Fruit fly (Drosophila melanogaster) whole organism, embryonic: ENCODE measurements around the gene RtcB.

Experiments
- Asciz ChIP-seq: fragments of 200-800 bp; sonication (Bioruptor generic); optimal IDR thresholded peaks from 2 replicates; lab custom pipeline; 2017; ENCODE audit warnings: missing biosample characterization, mild to moderate bottlenecking, missing genetic modification characterization, missing genetic modification reagents
- CG10321 ChIP-seq: fragments of 200-800 bp; sonication (Bioruptor generic); IDR thresholded peaks from 2 replicates; pipeline ENCODE4 v1.3.6; 2022; ENCODE audit warnings: missing biosample characterization, missing genetic modification characterization
- CG10654 ChIP-seq: fragments of 200-800 bp; sonication (Bioruptor generic); optimal IDR thresholded peaks from 2 replicates; lab custom pipeline; 2016; ENCODE audit warnings: missing biosample characterization, missing genetic modification characterization
- CG11560 ChIP-seq: fragments of 200-800 bp; sonication (Bioruptor generic); IDR thresholded peaks from 3 replicates; pipeline ENCODE4 v1.3.6; 2022; ENCODE audit warnings: missing biosample characterization, missing genetic modification characterization
- CG14965 ChIP-seq: fragments of 200-800 bp; sonication (Bioruptor generic); optimal IDR thresholded peaks from 2 replicates; lab custom pipeline; 2016; ENCODE audit warnings: missing biosample characterization, missing genetic modification characterization, borderline replicate concordance
- CG15269 ChIP-seq: fragments of 200-800 bp; sonication (Bioruptor generic); optimal IDR thresholded peaks from 2 replicates; lab custom pipeline; 2018; ENCODE audit warnings: missing biosample characterization, mild to moderate bottlenecking, missing genetic modification characterization, moderate library complexity
- CG17568 ChIP-seq: fragments of 200-800 bp; sonication (Bioruptor generic); optimal IDR thresholded peaks from 2 replicates; lab custom pipeline; 2018; ENCODE audit warnings: missing biosample characterization, mild to moderate bottlenecking, missing genetic modification characterization, moderate library complexity
- CG2678 ChIP-seq: fragments of 200-800 bp; sonication (Bioruptor generic); optimal IDR thresholded peaks from 3 replicates; lab custom pipeline; 2019; ENCODE audit warnings: missing biosample characterization, mild to moderate bottlenecking, missing genetic modification characterization, moderate library complexity
- CG32532 ChIP-seq: fragments of 200-800 bp; sonication (Bioruptor generic); IDR thresholded peaks from 2 replicates; pipeline ENCODE4 v1.3.6; 2022; ENCODE audit warnings: missing biosample characterization, missing genetic modification characterization
- CG3281 ChIP-seq: fragments of 200-800 bp; sonication (Bioruptor generic); optimal IDR thresholded peaks from 3 replicates; lab custom pipeline; 2017; ENCODE audit warnings: missing biosample characterization, mild to moderate bottlenecking, missing genetic modification characterization
- CG3995 ChIP-seq: fragments of 200-800 bp; sonication (Bioruptor generic); optimal IDR thresholded peaks from 3 replicates; lab custom pipeline; 2016; ENCODE audit warnings: missing biosample characterization, missing genetic modification characterization
- CG4328 ChIP-seq: fragments of 200-800 bp; sonication (Bioruptor generic); optimal IDR thresholded peaks from 3 replicates; lab custom pipeline; 2017; ENCODE audit warnings: missing biosample characterization, missing genetic modification reagents, missing genetic modification characterization
- CG6689 ChIP-seq: fragments of 200-800 bp; sonication (Bioruptor generic); IDR thresholded peaks from 2 replicates; pipeline ENCODE4 v1.3.6; 2022; ENCODE audit warnings: missing biosample characterization, missing genetic modification characterization
- CG8089 ChIP-seq: fragments of 200-800 bp; sonication (Bioruptor generic); optimal IDR thresholded peaks from 3 replicates; lab custom pipeline; 2016; ENCODE audit warnings: missing biosample characterization, missing genetic modification characterization
- CG8290 ChIP-seq, 3 experiments: fragments of 200-800 bp; sonication (Bioruptor generic); optimal IDR thresholded peaks; 2 replicates each; lab custom pipeline; 2016 to 2019; ENCODE audit warnings: missing biosample characterization in 3 of 3, missing genetic modification characterization in 3 of 3, mild to moderate bottlenecking in 2 of 3, moderate library complexity in 1 of 3
- CoRest ChIP-seq: fragments of 200-800 bp; sonication (Bioruptor generic); optimal IDR thresholded peaks from 3 replicates; lab custom pipeline; 2018; ENCODE audit warnings: missing biosample characterization, mild to moderate bottlenecking, missing genetic modification characterization, moderate library complexity
- Dbx ChIP-seq: fragments of 200-800 bp; sonication (Bioruptor generic); IDR thresholded peaks from 3 replicates; pipeline ENCODE4 v1.3.6; 2022; ENCODE audit warnings: missing biosample characterization, missing genetic modification characterization
- Deaf1 ChIP-seq: fragments of 200-800 bp; optimal IDR thresholded peaks from 3 replicates; lab custom pipeline; 2019; ENCODE audit warnings: missing biosample characterization, mild to moderate bottlenecking, missing genetic modification characterization, moderate library complexity
- Dip3 ChIP-seq: fragments of 200-800 bp; sonication (Bioruptor generic); optimal IDR thresholded peaks from 3 replicates; lab custom pipeline; 2016; ENCODE audit warnings: missing biosample characterization, missing genetic modification characterization
- Dref ChIP-seq: fragments of 200-800 bp; sonication (Bioruptor generic); IDR thresholded peaks from 2 replicates; pipeline ENCODE4 v1.3.6; 2022; ENCODE audit warnings: missing biosample characterization, missing genetic modification characterization
- Eip74EF ChIP-seq, 2 experiments: fragments of 200-800 bp in 1 of 2; fragments of >200 bp in 1 of 2; sonication (Bioruptor generic) in 1 of 2; optimal IDR thresholded peaks; 2 replicates each; lab custom pipeline; 2017 to 2019; ENCODE audit warnings: missing biosample characterization in 2 of 2, missing genetic modification characterization in 2 of 2, mild to moderate bottlenecking in 1 of 2, moderate library complexity in 1 of 2
- Ets97D ChIP-seq: fragments of 200-800 bp; sonication (Bioruptor generic); optimal IDR thresholded peaks from 3 replicates; lab custom pipeline; 2016; ENCODE audit warnings: missing biosample characterization, missing genetic modification characterization
- Fer3 ChIP-seq: fragments of 200-800 bp; sonication (Bioruptor generic); optimal IDR thresholded peaks from 2 replicates; lab custom pipeline; 2018; ENCODE audit warnings: missing biosample characterization, mild to moderate bottlenecking, missing genetic modification characterization, moderate library complexity
- GATAe ChIP-seq: fragments of 200-800 bp; sonication (Bioruptor generic); conservative IDR thresholded peaks from 2 replicates; pipeline ENCODE4 v1.3.6; 2022; ENCODE audit warnings: missing biosample characterization, missing genetic modification characterization
- Gug ChIP-seq: fragments of 200-800 bp; sonication (Bioruptor generic); IDR thresholded peaks from 4 replicates; pipeline ENCODE4 v1.3.6; 2022; ENCODE audit warnings: missing biosample characterization, missing genetic modification characterization
- HLH54F ChIP-seq: fragments of 200-800 bp; sonication (Bioruptor generic); optimal IDR thresholded peaks from 3 replicates; lab custom pipeline; 2016; ENCODE audit warnings: missing biosample characterization, missing genetic modification characterization
- Hr51 ChIP-seq, 2 experiments: fragments of 200-800 bp; sonication (Bioruptor generic); optimal IDR thresholded peaks; 2 replicates in 1 of 2; 3 replicates in 1 of 2; lab custom pipeline; 2016 to 2018; ENCODE audit warnings: missing biosample characterization in 2 of 2, missing genetic modification characterization in 2 of 2, mild to moderate bottlenecking in 1 of 2, moderate library complexity in 1 of 2
- Hr78 ChIP-seq, 2 experiments: fragments of 200-800 bp in 1 of 2; fragments of >200 bp in 1 of 2; sonication (Bioruptor generic) in 1 of 2; optimal IDR thresholded peaks; 2 replicates each; lab custom pipeline; 2017 to 2019; ENCODE audit warnings: missing biosample characterization in 2 of 2, missing genetic modification characterization in 2 of 2, mild to moderate bottlenecking in 1 of 2, moderate library complexity in 1 of 2
- MBD-R2 ChIP-seq: fragments of 200-800 bp; sonication (Bioruptor generic); IDR thresholded peaks from 2 replicates; pipeline ENCODE4 v1.3.6; 2022; ENCODE audit warnings: missing biosample characterization, missing genetic modification characterization
- Med ChIP-seq: fragments of 200-800 bp; sonication (Bioruptor generic); peaks from one replicate; lab custom pipeline; 2016; ENCODE audit warnings: missing biosample characterization, missing genetic modification characterization, mild to moderate bottlenecking, inconsistent platforms, moderate library complexity
- Mes4 ChIP-seq: fragments of 200-800 bp; sonication (Bioruptor generic); optimal IDR thresholded peaks from 2 replicates; lab custom pipeline; 2016; ENCODE audit warnings: missing biosample characterization, missing genetic modification characterization
- Nf-YA ChIP-seq: fragments of 200-800 bp; sonication (Bioruptor generic); IDR thresholded peaks from 2 replicates; pipeline ENCODE4 v1.3.6; 2022; ENCODE audit warnings: missing biosample characterization, missing genetic modification characterization
- Pdp1 ChIP-seq, 2 experiments: fragments of 200-800 bp; sonication (Bioruptor generic); optimal IDR thresholded peaks; 3 replicates each; lab custom pipeline; 2016; ENCODE audit warnings: missing biosample characterization in 2 of 2, missing genetic modification characterization in 2 of 2, mild to moderate bottlenecking in 1 of 2, moderate library complexity in 1 of 2
- Rx ChIP-seq: fragments of 200-800 bp; sonication (Bioruptor generic); IDR thresholded peaks from 2 replicates; pipeline ENCODE4 v1.3.6; 2022; ENCODE audit warnings: missing biosample characterization, missing genetic modification characterization
- Usf ChIP-seq: fragments of 200-800 bp; sonication (Bioruptor generic); optimal IDR thresholded peaks from 2 replicates; lab custom pipeline; 2017; ENCODE audit warnings: missing genotype, missing biosample characterization, missing genetic modification characterization
- Xbp1 ChIP-seq: fragments of 200-800 bp; sonication (Bioruptor generic); optimal IDR thresholded peaks from 3 replicates; lab custom pipeline; 2016; ENCODE audit warnings: missing biosample characterization, mild to moderate bottlenecking, missing genetic modification characterization
- ase ChIP-seq: fragments of 200-800 bp; sonication (Bioruptor generic); IDR thresholded peaks from 3 replicates; pipeline ENCODE4 v1.3.6; 2022; ENCODE audit warnings: missing biosample characterization, missing genetic modification characterization
- chinmo ChIP-seq: fragments of 200-800 bp; sonication (Bioruptor generic); IDR thresholded peaks from 4 replicates; pipeline ENCODE4 v1.3.6; 2022; ENCODE audit warnings: missing biosample characterization, missing genetic modification characterization; ENCODE audit not compliant: partially characterized antibody
- crol ChIP-seq: fragments of 200-800 bp; sonication (Bioruptor generic); IDR thresholded peaks from 2 replicates; pipeline ENCODE4 v1.3.6; 2022; ENCODE audit warnings: missing biosample characterization, missing genetic modification characterization
- dmrt11E ChIP-seq: fragments of 200-800 bp; sonication (Bioruptor generic); optimal IDR thresholded peaks from 3 replicates; lab custom pipeline; 2018; ENCODE audit warnings: missing biosample characterization, mild to moderate bottlenecking, missing genetic modification characterization, moderate library complexity
- exex ChIP-seq: fragments of 200-800 bp; sonication (Bioruptor generic); optimal IDR thresholded peaks from 4 replicates; lab custom pipeline; 2018; ENCODE audit warnings: missing biosample characterization, mild to moderate bottlenecking, missing genetic modification characterization, moderate library complexity
- gsb ChIP-seq: fragments of 200-800 bp; sonication (Bioruptor generic); IDR thresholded peaks from 2 replicates; pipeline ENCODE4 v1.3.6; 2022; ENCODE audit warnings: missing biosample characterization, missing genetic modification characterization
- kah ChIP-seq: fragments of 200-800 bp; sonication (Bioruptor generic); optimal IDR thresholded peaks from 2 replicates; lab custom pipeline; 2018; ENCODE audit warnings: missing biosample characterization, mild to moderate bottlenecking, missing genetic modification characterization
- lab ChIP-seq: fragments of 200-800 bp; sonication (Bioruptor generic); optimal IDR thresholded peaks from 3 replicates; lab custom pipeline; 2017; ENCODE audit warnings: missing biosample characterization, missing genetic modification characterization, mild to moderate bottlenecking, moderate library complexity, missing genetic modification reagents
- lbe ChIP-seq: fragments of 200-800 bp; sonication (Bioruptor generic); optimal IDR thresholded peaks from 2 replicates; lab custom pipeline; 2016; ENCODE audit warnings: missing biosample characterization, mild to moderate bottlenecking, missing genetic modification characterization
- maf-S ChIP-seq: fragments of 200-800 bp; sonication (Bioruptor generic); optimal IDR thresholded peaks from 2 replicates; lab custom pipeline; 2016; ENCODE audit warnings: missing biosample characterization, missing genetic modification characterization
- pb ChIP-seq: fragments of 200-800 bp; sonication (Bioruptor generic); optimal IDR thresholded peaks from 3 replicates; lab custom pipeline; 2016; ENCODE audit warnings: missing biosample characterization, missing genetic modification characterization
- pita ChIP-seq: fragments of 200-800 bp; sonication (Bioruptor generic); optimal IDR thresholded peaks from 2 replicates; lab custom pipeline; 2017; ENCODE audit warnings: missing biosample characterization, mild to moderate bottlenecking, missing genetic modification characterization
- z ChIP-seq: fragments of 200-800 bp; sonication (Bioruptor generic); IDR thresholded peaks from 3 replicates; pipeline ENCODE4 v1.3.6; 2022; ENCODE audit warnings: missing biosample characterization, missing genetic modification characterization
- zfh2 ChIP-seq: fragments of 200-800 bp; sonication (Bioruptor generic); optimal IDR thresholded peaks from 2 replicates; lab custom pipeline; 2016; ENCODE audit warnings: missing biosample characterization, missing genetic modification characterization

Gene RtcB

DNA sequence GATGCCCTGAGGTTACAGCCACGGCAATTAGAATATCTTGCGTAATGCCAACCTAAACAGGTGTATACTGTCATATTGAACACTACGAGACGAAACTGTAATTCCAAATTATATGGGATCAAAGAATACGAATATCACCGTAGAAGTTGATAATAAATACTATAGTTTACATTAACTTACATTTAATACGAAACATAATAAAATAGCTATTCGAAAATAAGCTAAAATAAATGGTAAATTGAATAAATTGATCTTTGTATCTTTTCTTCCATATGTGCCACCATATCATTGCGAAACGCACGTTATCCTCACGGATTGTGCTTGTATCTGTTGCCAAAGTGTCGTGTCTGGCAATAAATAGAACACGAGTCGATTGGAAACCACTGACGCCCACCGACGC lies 14.6 kb upstream of the RtcB start (continued):
- TF ChIP-seq ase (GFP tag; lab: Robert Waterston, UW) (no peak), CG32532 (GFP tag; lab: Robert Waterston, UW) (peak; percentile 53; the same call in 1 of the 2 replicates), dmrt11E (tag; lab: Kevin White, UChicago) (no peak), Fer3 (tag; lab: Kevin White, UChicago) (peak; percentile 24), CG14965 (GFP tag; lab: Kevin White, UChicago) (no peak), Med (GFP tag; lab: Kevin White, UChicago) (peak; percentile 45), exex (tag; lab: Kevin White, UChicago) (no peak), CG8290 (GFP tag; optimal IDR thresholded peaks at IDR 0.05; lab: Kevin White, UChicago) (no peak), CG8290 (tag; optimal IDR thresholded peaks at IDR 0.05; lab: Kevin White, UChicago) (peak in 1 of 2 experiments; percentile 17), lbe (GFP tag; lab: Kevin White, UChicago) (no peak), Ets97D (GFP tag; lab: Kevin White, UChicago) (no peak), z (GFP tag; lab: Robert Waterston, UW) (no peak), Eip74EF (GFP tag; optimal IDR thresholded peaks at IDR 0.05; lab: Kevin White, UChicago) (no peak), zfh2 (GFP tag; lab: Kevin White, UChicago) (peak; percentile 16), CoRest (tag; lab: Kevin White, UChicago) (peak; percentile 49), Pdp1 (GFP tag; optimal IDR thresholded peaks at IDR 0.05; lab: Kevin White, UChicago) (peak in 1 of 2 experiments; percentile 33), CG6689 (GFP tag; lab: Robert Waterston, UW) (no peak), CG3281 (peak; percentile 41), CG2678 (tag; lab: Kevin White, UChicago) (peak; percentile 40), Dbx (GFP tag; lab: Robert Waterston, UW) (0 out of 3 replicates have a peak, but pooled peaks have one; percentile 20), Xbp1 (GFP tag; lab: Kevin White, UChicago) (no peak), CG17568 (no peak), Dip3 (no peak), Hr78 (GFP tag; optimal IDR thresholded peaks at IDR 0.05; lab: Kevin White, UChicago) (no peak), Dref (GFP tag; lab: Robert Waterston, UW) (no peak), MBD-R2 (no peak), gsb (no peak; the same call in 1 of the 2 replicates), CG10654 (GFP tag; lab: Kevin White, UChicago) (no peak), CG3995 (no peak), Asciz (no peak), CG4328 (GFP tag; lab: Kevin White, UChicago) (no peak), Hr51 (GFP tag; optimal IDR thresholded peaks at IDR 0.05; lab: Kevin White, UChicago) (peak in 1 of 2 experiments; percentile 21), kah (GFP tag; lab: Kevin White, UChicago) (no peak), pita (no peak), maf-S (GFP tag; lab: Kevin White, UChicago) (no peak), chinmo (no peak), pb (GFP tag; lab: Kevin White, UChicago) (no peak), CG10321 (no peak), Gug (GFP tag; lab: Robert Waterston, UW) (no peak), crol (GFP tag; lab: Robert Waterston, UW) (no peak), CG11560 (tag; lab: Robert Waterston, UW) (no peak), Rx (GFP tag; lab: Robert Waterston, UW) (no peak), CG15269 (tag; lab: Kevin White, UChicago) (peak; percentile 66), GATAe (GFP tag; lab: Robert Waterston, UW) (no peak), Nf-YA (no peak), Mes4 (GFP tag; lab: Kevin White, UChicago) (no peak), CG8089 (no peak), lab (GFP tag; lab: Kevin White, UChicago) (peak; percentile 31), Deaf1 (peak; percentile 3), Usf (no peak), HLH54F (GFP tag; lab: Kevin White, UChicago) (peak; percentile 8)
